Worm (Caenorhabditis elegans) whole organism, late embryonic: ENCODE measurements around the gene nasp-1.
"Not testable (repeated sequence)": the region's sequence is repeated elsewhere in the genome, so short reads cannot be mapped to it uniquely, and the experiment has no call there.

ENCODE experiments used
- K02D7.2 ChIP-seq: sonication (generic microtip); optimal IDR thresholded peaks from 2 replicates; lab custom pipeline; 2017; ENCODE audit warnings: mild to moderate bottlenecking, missing genetic modification characterization, missing compliant biosample characterization
- K09A11.1 ChIP-seq: sonication (generic microtip); optimal IDR thresholded peaks from 2 replicates; lab custom pipeline; 2017; ENCODE audit warnings: antibody characterized with exemption, mild to moderate bottlenecking, missing genetic modification characterization, missing compliant biosample characterization; ENCODE audit not compliant: insufficient read depth
- Y22D7AL.16 ChIP-seq: sonication (generic microtip); optimal IDR thresholded peaks from 2 replicates; lab custom pipeline; 2016; ENCODE audit warnings: missing genetic modification characterization, missing compliant biosample characterization
- ceh-19 ChIP-seq: fragments of 200-800 bp; sonication (Bioruptor generic); optimal IDR thresholded peaks from 2 replicates; lab custom pipeline; 2018; ENCODE audit warnings: mild to moderate bottlenecking, missing genetic modification characterization, missing compliant biosample characterization
- ceh-24 ChIP-seq: sonication (generic microtip); optimal IDR thresholded peaks from 2 replicates; lab custom pipeline; 2016; ENCODE audit warnings: mild to moderate bottlenecking, missing genetic modification characterization, missing compliant biosample characterization
- ceh-31 ChIP-seq: sonication (generic microtip); optimal IDR thresholded peaks from 2 replicates; lab custom pipeline; 2016; ENCODE audit warnings: missing genetic modification characterization, missing compliant biosample characterization
- ceh-34 ChIP-seq: sonication (generic microtip); optimal IDR thresholded peaks from 2 replicates; lab custom pipeline; 2016; ENCODE audit warnings: mild to moderate bottlenecking, missing genetic modification characterization, missing compliant biosample characterization
- ceh-45 ChIP-seq: fragments of 200-800 bp; sonication (Bioruptor generic); IDR thresholded peaks from 2 replicates; pipeline ENCODE4 v1.3.6; 2022; ENCODE audit warnings: missing genetic modification reagents, missing genetic modification characterization, missing compliant biosample characterization
- ceh-48 ChIP-seq: sonication (generic microtip); optimal IDR thresholded peaks from 2 replicates; lab custom pipeline; 2016; ENCODE audit warnings: missing genetic modification characterization, inconsistent platforms, missing compliant biosample characterization
- ceh-6 ChIP-seq: fragments of 200-800 bp; sonication (Bioruptor generic); optimal IDR thresholded peaks from 2 replicates; lab custom pipeline; 2018; ENCODE audit warnings: mild to moderate bottlenecking, missing genetic modification characterization, missing compliant biosample characterization
- dmd-4 ChIP-seq: sonication (generic microtip); optimal IDR thresholded peaks from 2 replicates; lab custom pipeline; 2016; ENCODE audit warnings: borderline replicate concordance, missing genetic modification characterization, missing compliant biosample characterization
- elt-4 ChIP-seq: sonication (generic microtip); optimal IDR thresholded peaks from 2 replicates; lab custom pipeline; 2016; ENCODE audit warnings: missing genetic modification characterization, missing compliant biosample characterization
- ets-4 ChIP-seq: sonication (generic microtip); optimal IDR thresholded peaks from 2 replicates; lab custom pipeline; 2016; ENCODE audit warnings: missing genetic modification characterization, missing compliant biosample characterization
- fax-1 ChIP-seq: sonication (generic microtip); optimal IDR thresholded peaks from 2 replicates; lab custom pipeline; 2016; ENCODE audit warnings: missing genotype, missing genetic modification characterization, missing compliant biosample characterization
- fkh-10 ChIP-seq: fragments of 150-350 bp; optimal IDR thresholded peaks from 2 replicates; lab custom pipeline; 2014; ENCODE audit warnings: missing biosample characterization, missing genetic modification reagents, missing genetic modification characterization
- gmeb-2 ChIP-seq: sonication (generic microtip); optimal IDR thresholded peaks from 2 replicates; lab custom pipeline; 2016; ENCODE audit warnings: missing genetic modification characterization, inconsistent platforms, missing compliant biosample characterization
- hlh-8 ChIP-seq: sonication (generic microtip); optimal IDR thresholded peaks from 2 replicates; lab custom pipeline; 2016; ENCODE audit warnings: missing genotype, missing genetic modification characterization, missing compliant biosample characterization
- lin-11 ChIP-seq: fragments of 200-800 bp; sonication (Bioruptor generic); optimal IDR thresholded peaks from 2 replicates; lab custom pipeline; 2018; ENCODE audit warnings: mild to moderate bottlenecking, missing genetic modification characterization, missing compliant biosample characterization
- madf-2 ChIP-seq: sonication (generic microtip); optimal IDR thresholded peaks from 2 replicates; lab custom pipeline; 2017; ENCODE audit warnings: missing genetic modification characterization, missing compliant biosample characterization
- mec-3 ChIP-seq: sonication (generic microtip); optimal IDR thresholded peaks from 2 replicates; lab custom pipeline; 2016; ENCODE audit warnings: borderline replicate concordance, missing genetic modification characterization, missing compliant biosample characterization
- nhr-232 ChIP-seq: sonication (generic microtip); optimal IDR thresholded peaks from 2 replicates; lab custom pipeline; 2016; ENCODE audit warnings: missing genetic modification characterization, missing compliant biosample characterization
- npax-4 ChIP-seq: sonication (generic microtip); optimal IDR thresholded peaks from 2 replicates; lab custom pipeline; 2016; ENCODE audit warnings: missing genetic modification characterization, missing compliant biosample characterization
- odd-2 ChIP-seq: sonication (generic microtip); optimal IDR thresholded peaks from 2 replicates; lab custom pipeline; 2017; ENCODE audit warnings: antibody characterized with exemption, mild to moderate bottlenecking, missing genetic modification characterization, missing compliant biosample characterization
- pag-3 ChIP-seq: sonication (generic microtip); optimal IDR thresholded peaks from 2 replicates; lab custom pipeline; 2016; ENCODE audit warnings: missing compliant biosample characterization, missing genetic modification characterization, borderline replicate concordance
- pax-1 ChIP-seq: fragments of 150-350 bp; optimal IDR thresholded peaks from 2 replicates; lab custom pipeline; 2014; ENCODE audit warnings: missing biosample characterization, missing genetic modification characterization
- pqm-1 ChIP-seq: sonication (generic microtip); optimal IDR thresholded peaks from 2 replicates; lab custom pipeline; 2016; ENCODE audit warnings: missing genetic modification characterization, missing compliant biosample characterization
- pros-1 ChIP-seq: fragments of 150-350 bp; optimal IDR thresholded peaks from 2 replicates; lab custom pipeline; 2014; ENCODE audit warnings: missing biosample characterization, missing genetic modification reagents, missing genetic modification characterization
- ref-2 ChIP-seq: sonication (generic microtip); optimal IDR thresholded peaks from 2 replicates; lab custom pipeline; 2016; ENCODE audit warnings: missing genetic modification characterization, missing compliant biosample characterization
- rnt-1 ChIP-seq: sonication (generic microtip); optimal IDR thresholded peaks from 2 replicates; lab custom pipeline; 2016; ENCODE audit warnings: missing genetic modification characterization, missing compliant biosample characterization
- sdc-2 ChIP-seq: sonication (generic microtip); optimal IDR thresholded peaks from 2 replicates; lab custom pipeline; 2016; ENCODE audit warnings: missing genotype, missing genetic modification characterization, missing compliant biosample characterization
- sox-2 ChIP-seq: fragments of 200-800 bp; sonication (Bioruptor generic); IDR thresholded peaks from 2 replicates; pipeline ENCODE4 v1.3.6; 2022; ENCODE audit warnings: missing genetic modification reagents, missing genetic modification characterization, missing compliant biosample characterization
- sox-4 ChIP-seq: sonication (generic microtip); optimal IDR thresholded peaks from 2 replicates; lab custom pipeline; 2017; ENCODE audit warnings: mild to moderate bottlenecking, missing genetic modification characterization, inconsistent platforms, missing compliant biosample characterization
- tbx-2 ChIP-seq: sonication (generic microtip); optimal IDR thresholded peaks from 2 replicates; lab custom pipeline; 2016; ENCODE audit warnings: missing genetic modification characterization, missing compliant biosample characterization
- unc-3 ChIP-seq, 2 experiments: fragments of 200-800 bp in 1 of 2; sonication (Bioruptor generic) in 1 of 2; sonication (generic microtip) in 1 of 2; conservative IDR thresholded peaks in 1 of 2; optimal IDR thresholded peaks in 1 of 2; 2 replicates each; pipeline versions ENCODE4 v1.3.6 to Lab custom; 2016 to 2022; ENCODE audit warnings: missing compliant biosample characterization in 2 of 2, missing genetic modification characterization in 2 of 2, missing genetic modification reagents in 1 of 2
- zip-5 ChIP-seq: sonication (generic microtip); optimal IDR thresholded peaks from 2 replicates; lab custom pipeline; 2016; ENCODE audit warnings: missing genetic modification characterization, missing compliant biosample characterization
- ztf-16 ChIP-seq: sonication (generic microtip); optimal IDR thresholded peaks from 2 replicates; lab custom pipeline; 2017; ENCODE audit warnings: missing genetic modification characterization, missing compliant biosample characterization

Gene nasp-1

DNA sequence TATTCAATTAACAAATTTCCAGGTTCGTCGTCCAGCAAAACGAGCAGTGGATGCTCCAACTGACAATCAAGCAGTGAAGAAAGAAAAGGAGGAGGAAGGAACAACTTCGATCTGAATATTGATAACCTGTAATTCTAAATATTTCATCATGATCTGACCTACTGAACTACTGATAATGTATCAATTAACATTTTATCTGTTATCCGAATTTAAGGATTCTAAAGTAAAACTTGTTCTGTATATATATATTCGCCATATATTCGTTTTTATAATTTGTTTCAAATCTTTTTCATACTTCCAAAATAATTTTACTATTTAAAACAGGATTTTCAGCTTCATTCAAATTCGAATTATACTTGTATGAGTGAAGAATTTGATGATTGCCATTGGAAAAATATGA lies 1.4 kb downstream of the nasp-1 start, which contains the start of gene apc-17:
apc-17 (plus strand) TSS at position 301 of the 400 bp plus-strand sequence.
- TF ChIP-seq gmeb-2 (tag; lab: Kevin White, UChicago) (no peak), ztf-16 (tag; lab: Kevin White, UChicago) (no peak), pros-1 (tag; lab: Kevin White, UChicago) (no peak), ceh-6 (GFP tag; lab: Kevin White, UChicago) (no peak), K02D7.2 (tag; lab: Kevin White, UChicago) (no peak), fax-1 (tag; lab: Kevin White, UChicago) (no peak), unc-3 (GFP tag; conservative IDR thresholded peaks at IDR 0.05; lab: Robert Waterston, UW) (no peak), unc-3 (tag; optimal IDR thresholded peaks at IDR 0.05; lab: Kevin White, UChicago) (no peak)

- TF ChIP-seq elt-4: no peak
- TF ChIP-seq, all 69 proteins: peak for 0
Observed at ce11 chrII:11110419-11110818, 4.0 kb downstream of the nasp-1 start.

DNA sequence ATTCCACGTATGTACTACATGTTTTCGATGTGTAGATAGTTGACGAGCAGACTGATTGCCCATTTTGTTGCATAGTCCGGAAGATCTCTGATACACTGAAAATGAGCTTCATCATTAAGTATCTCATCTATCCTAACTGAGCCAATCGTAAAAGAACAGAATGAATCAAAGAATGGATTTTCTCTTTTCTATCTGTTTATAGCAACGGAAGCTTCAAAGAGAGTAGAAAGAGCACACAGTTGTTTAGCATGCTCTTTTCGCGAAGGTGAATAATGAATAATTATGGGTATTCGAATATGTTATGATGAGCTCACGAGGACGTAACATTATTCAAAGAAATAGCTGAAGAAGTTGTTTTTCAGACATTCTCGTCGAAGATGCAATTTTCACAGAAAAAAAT lies 4.7 kb downstream of the nasp-1 start, which contains the start of gene glb-4:
glb-4 (minus strand) TSS at position 101 of the 400 bp plus-strand sequence.
- TF ChIP-seq mec-3 (tag; lab: Kevin White, UChicago) (no peak), hlh-8 (tag; lab: Kevin White, UChicago) (no peak), zip-5 (no peak), sox-4 (tag; lab: Kevin White, UChicago) (no peak), ceh-48 (no peak), ceh-45 (GFP tag; lab: Robert Waterston, UW) (no peak), ceh-19 (GFP tag; lab: Kevin White, UChicago) (no peak)
- TF ChIP-seq, all 69 proteins: peak for 0

DNA sequence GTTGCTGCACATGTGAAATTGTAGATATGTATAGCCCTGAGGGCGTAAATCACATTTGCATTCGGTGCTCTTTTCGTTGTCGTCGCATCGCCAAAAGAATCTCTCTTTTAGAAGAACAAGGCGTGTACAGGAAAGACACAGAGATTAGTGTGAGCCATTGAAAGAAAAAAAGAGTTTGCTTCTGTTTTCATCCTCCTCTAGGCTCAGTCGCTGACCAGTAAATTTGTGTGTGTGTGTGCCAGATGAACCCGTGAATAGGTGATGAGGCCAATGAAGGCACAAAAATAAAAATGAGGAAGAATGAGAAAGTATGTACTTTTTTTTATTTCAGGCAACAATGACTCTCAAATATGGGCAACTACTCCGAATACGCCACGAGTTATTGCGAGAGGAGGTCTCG lies 6.0 kb downstream of the nasp-1 start, which contains the start of gene mat-2:
mat-2 (plus strand) TSS at position 301 of the 400 bp plus-strand sequence.
- TF ChIP-seq sox-2 (no peak), pqm-1 (tag; lab: Kevin White, UChicago) (no peak), npax-4 (no peak), ceh-48 (no peak), pag-3 (no peak), ref-2 (tag; lab: Kevin White, UChicago) (no peak), fkh-10 (GFP tag; lab: Kevin White, UChicago) (no peak), ets-4 (tag; lab: Kevin White, UChicago) (no peak), lin-11 (tag; lab: Kevin White, UChicago) (no peak), sdc-2 (tag; lab: Kevin White, UChicago) (no peak), nhr-232 (tag; lab: Kevin White, UChicago) (no peak)

ce11 chrII:11121800-11122199 lies 15.4 kb downstream of the nasp-1 start, which contains the start of gene W10C6.2:
W10C6.2 (minus strand) TSS chrII:11121900.
- TF ChIP-seq Y22D7AL.16, tbx-2, rnt-1 (tag; lab: Kevin White, UChicago): not testable (repeated sequence)

DNA sequence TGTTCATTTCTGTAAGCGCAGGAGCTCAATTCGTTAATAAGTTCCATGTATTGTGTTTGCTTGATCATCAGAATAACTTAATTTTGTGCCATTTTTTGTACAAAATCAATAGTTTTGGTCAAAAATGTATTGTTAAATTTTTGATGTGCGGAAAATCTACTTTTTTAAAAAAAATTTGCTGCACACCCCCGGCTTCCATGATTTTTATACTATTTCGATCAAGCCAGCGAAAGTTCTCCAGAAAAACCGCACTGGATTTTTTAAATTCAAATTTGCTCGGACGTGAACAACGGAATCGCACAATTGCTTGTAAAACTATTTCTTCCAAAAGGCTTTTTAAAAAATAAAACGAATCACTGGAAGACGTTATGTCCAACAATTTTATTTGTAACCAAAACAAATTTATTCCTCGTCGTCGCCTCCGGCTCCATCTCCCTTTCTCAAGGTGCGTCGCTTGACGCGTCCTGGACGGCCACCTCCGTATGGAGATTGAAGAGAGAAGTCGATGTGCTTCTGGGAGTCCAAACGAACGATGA lies 18.7 kb downstream of the nasp-1 start:
- TF ChIP-seq hlh-8 (tag; lab: Kevin White, UChicago): no peak
- no peak for TF ChIP-seq pax-1
- no peak for TF ChIP-seq ceh-31
- TF ChIP-seq pag-3: no peak
- TF ChIP-seq K09A11.1 (tag; lab: Kevin White, UChicago): no peak
- no peak for TF ChIP-seq sox-4 (tag; lab: Kevin White, UChicago)
- TF ChIP-seq rnt-1 (tag; lab: Kevin White, UChicago): no peak
- TF ChIP-seq dmd-4: no peak
- TF ChIP-seq ceh-34 (tag; lab: Kevin White, UChicago): no peak
- no peak for TF ChIP-seq fkh-10 (GFP tag; lab: Kevin White, UChicago)
- no peak for TF ChIP-seq ceh-24
- no peak for TF ChIP-seq ets-4 (tag; lab: Kevin White, UChicago)
- TF ChIP-seq madf-2 (tag; lab: Kevin White, UChicago): no peak
- TF ChIP-seq odd-2 (tag; lab: Kevin White, UChicago): no peak
